Worm (Caenorhabditis elegans) whole organism, dauer: ENCODE results near the gene R05G9.3.

Experiments used
- unc-62 ChIP-seq: sonication (generic microtip); optimal IDR thresholded peaks from 2 replicates; lab custom pipeline; 2017; ENCODE audit warnings: missing biosample characterization, missing genetic modification reagents, missing genetic modification characterization

Gene R05G9.3

DNA sequence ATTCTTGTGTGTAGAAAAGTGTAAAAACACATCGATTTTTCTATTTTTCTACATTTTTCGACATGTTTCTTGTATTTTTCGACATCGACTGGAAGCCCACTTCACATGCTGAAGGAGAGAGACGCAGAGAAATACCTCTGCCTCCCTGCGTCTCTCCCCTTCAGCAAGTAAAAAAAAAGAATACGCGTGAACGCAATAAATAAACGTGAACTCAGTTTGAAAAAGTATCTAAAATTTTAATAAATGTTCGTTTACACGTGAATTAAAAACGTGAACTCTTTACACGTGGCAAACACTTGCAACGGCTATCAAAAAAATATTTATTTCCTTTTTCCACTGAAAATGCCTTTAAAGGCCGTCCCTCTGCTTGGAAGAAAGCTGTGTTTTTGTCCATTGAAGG is 1.5 kb upstream of the R05G9.3 start, which contains the start of gene R05G9.1:
Gene R05G9.1, plus strand, starts transcription at position 343 of the 400 bp plus-strand sequence.
- no peak for TF ChIP-seq unc-62 (GFP tag; lab: Kevin White, UChicago)

DNA sequence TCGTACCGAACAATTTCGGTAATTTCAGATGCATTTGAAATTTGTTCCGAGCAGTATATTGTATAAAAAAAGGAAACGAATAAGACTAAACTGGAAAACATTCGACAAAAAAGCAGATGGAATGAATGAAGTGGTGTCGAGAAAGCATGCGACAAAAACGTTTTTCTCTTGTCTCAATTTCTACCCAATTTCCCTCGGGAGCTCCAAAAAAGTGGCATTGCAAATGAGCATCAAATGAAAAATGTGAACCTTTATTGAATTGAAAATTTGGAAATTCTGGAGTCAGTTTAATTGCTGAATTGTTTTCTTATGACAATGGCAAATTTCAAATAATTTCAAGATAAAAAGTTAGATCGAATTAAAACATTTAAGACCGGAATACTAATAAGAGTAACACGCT is 1.2 kb downstream of the R05G9.3 start, which contains the start of gene R05G9.5:
Gene R05G9.5, minus strand, starts transcription at position 101 of the 400 bp plus-strand sequence.
- TF ChIP-seq unc-62 (GFP tag; lab: Kevin White, UChicago), result no peak

DNA sequence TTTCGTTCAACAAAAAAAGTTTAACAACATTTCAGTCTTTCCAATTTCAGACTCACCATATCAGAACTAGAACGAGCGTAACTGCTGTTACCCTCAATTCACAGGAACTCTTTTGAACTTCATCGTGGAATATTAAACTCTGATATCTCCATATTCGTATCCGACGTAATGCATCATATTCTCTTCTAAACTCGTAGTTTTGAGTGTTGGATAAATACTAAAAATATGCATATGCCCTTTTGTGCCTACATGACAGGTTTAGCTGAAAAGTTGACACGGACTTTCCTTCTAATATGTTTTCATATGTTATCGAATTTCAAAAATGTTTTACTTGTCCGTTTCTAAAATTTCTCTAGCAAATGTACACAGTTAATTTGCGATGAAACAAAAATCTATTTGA is 2.3 kb downstream of the R05G9.3 start, which contains the start of gene twk-49:
Gene twk-49, minus strand, starts transcription at position 101 of the 400 bp plus-strand sequence.
- no peak for TF ChIP-seq unc-62 (GFP tag; lab: Kevin White, UChicago)

DNA sequence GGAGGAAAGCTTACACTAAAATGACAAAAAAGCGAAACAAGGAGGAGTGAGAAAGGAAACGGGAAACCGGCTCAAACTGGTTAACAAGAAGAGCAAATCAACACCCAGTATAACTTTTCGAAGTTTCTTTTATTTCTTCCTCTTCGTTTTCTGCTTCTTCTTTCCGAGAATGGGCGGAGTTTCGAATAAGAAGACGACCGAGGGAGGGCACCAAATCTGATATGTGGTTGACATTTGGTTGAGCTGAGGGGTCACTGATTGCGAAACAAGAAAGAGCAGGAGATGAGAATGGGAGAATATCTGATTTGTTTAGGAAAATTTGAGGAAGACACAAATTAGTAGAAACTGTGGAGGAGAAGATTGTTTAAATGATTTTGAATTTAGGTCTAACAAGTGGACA is 2.7 kb downstream of the R05G9.3 start:
- no peak for TF ChIP-seq unc-62 (GFP tag; lab: Kevin White, UChicago)

DNA sequence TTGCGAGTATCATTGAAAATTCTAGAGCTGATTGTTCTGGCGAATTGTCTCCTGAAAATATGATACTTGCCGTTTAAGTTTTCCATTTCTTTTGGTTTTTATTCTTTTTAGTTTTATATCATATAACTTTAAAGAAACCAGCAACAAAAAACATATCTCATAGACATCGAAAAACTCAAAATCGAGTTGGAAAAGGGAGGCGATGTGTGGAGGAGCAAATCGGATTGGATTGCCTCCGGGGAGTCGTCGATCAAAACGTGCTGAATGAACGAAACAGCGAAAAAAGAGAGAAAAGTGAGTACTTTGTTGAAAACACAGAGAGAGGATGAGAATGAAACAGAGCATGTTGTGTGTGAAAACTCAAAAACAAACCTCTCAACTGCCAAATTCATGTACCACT is 4.2 kb downstream of the R05G9.3 start:
- TF ChIP-seq unc-62 (GFP tag; lab: Kevin White, UChicago), result no peak

DNA sequence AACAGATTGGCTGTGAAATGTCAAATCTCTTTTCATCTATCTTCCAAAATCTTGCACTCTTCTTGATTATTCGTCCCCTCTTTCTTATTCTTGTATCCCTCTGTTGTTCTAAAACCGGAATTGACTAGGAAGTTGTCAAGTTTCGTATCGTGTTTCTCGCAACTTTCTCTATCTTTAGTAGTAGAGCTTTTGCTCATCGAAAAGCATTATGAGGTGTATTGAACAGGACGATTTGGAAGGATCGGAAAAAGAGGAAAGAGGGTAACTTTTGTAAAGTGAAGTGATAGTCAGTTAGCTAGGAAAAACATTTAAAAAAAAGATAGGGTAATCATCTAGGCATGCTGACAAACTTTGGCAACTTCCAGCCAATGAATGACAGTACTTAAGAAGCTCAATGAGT is 4.8 kb downstream of the R05G9.3 start:
- TF ChIP-seq unc-62 (GFP tag; lab: Kevin White, UChicago), result no peak

DNA sequence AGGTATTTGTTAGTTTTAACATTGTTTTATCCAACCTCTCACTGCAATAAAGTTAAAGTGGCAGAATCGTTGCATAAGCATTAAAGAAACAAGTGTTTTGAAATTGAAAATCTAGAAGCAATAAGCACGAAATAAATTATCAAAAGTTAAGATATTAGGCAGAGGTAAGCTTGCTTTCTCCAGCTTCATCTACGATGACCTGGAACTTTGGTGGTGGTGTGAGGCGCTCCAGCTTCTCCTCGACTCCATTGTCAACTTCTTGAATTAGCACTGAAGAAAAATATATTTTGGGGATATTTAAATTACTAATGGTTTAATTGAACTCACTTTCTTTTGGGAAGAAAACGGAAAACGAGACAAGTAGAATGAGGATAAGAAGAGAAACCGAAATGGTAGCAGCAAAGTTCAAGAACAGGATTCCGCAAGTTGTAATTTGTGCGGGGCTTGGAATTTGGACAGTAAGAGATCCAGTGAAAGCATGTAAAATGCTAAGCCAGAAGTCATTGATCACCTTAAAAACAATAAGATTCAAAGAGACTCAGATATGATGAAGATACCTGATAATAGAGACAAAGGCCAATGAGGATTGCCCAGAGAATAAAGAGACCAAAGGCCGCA is 7.5 kb downstream of the R05G9.3 start:
- TF ChIP-seq unc-62 (GFP tag; lab: Kevin White, UChicago), result no peak

DNA sequence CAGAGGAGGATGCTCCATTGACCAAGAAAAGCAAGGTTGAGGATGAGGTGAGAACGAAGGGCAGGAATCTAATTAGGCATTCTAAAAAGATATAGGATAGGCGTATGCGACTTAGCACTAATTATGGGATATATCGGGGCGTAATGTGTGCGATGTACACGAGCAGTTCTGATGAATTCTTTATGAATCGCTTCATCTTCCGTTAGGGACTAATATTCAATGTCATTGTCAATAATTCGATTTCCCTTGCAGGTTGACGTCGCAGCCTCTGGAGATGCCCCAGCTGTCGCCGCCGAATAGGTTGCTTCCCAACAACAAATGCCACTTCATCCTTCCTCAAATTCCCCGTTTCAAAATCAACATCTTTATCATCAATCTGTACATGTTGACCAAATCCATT is 8.2 kb downstream of the R05G9.3 start:
- TF ChIP-seq unc-62 (GFP tag; lab: Kevin White, UChicago), result no peak

DNA sequence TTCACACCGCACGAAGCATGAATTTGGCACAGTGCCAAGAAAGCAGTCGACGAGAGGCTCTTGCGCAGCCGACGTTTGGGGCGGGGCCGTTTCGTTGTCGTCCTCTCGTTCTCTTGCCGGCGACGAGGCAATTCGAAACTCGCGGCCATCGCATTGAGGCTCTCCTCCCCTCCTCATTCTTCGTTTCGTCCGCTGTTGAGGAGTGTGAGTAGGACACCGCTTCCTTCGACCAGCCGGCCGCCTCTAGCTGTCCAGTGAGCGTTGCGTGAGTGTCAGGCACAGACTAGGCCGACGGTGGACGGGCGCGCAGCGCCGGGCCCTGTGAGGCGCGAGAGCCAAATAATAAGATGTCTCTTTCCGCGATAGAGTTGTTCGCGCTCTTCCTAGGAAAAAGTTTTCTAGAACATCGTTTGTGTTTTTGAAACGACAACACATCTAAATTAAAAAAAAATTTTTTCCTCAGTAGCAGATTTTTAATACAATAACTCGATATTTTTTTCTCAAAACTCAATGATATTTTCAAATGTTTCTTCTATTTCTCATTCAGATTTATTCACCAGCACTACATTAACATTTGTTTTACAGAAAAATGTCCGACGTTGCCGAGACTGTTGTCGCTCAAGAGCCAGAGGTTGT is 9.4 kb downstream of the R05G9.3 start, which contains the start of the genes T28D9.11 and T28D9.1:
Gene T28D9.11, minus strand, starts transcription at position 177 of the 636 bp plus-strand sequence.
Gene T28D9.1, plus strand, starts transcription at position 586 of the 636 bp plus-strand sequence.
- TF ChIP-seq unc-62 (GFP tag; lab: Kevin White, UChicago), result no peak

DNA sequence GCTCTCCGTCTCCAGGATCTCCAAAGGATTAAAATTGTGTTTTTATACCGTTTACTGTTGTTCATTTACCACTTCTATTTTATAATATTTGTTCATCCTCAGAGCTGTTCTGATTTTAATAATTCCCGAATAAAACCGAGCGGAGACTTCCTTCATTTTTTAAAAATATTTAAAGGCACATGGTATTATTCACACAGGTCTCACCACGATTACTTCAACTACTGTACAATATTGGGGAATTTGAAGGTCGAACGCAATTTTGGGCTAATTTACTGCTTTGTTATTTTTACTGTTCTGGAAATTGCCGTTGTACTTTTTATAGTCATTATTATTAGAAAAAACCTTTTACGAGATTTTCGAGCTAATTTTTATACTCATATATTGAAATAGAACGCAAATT is 10.1 kb downstream of the R05G9.3 start:
- no peak for TF ChIP-seq unc-62 (GFP tag; lab: Kevin White, UChicago)

DNA sequence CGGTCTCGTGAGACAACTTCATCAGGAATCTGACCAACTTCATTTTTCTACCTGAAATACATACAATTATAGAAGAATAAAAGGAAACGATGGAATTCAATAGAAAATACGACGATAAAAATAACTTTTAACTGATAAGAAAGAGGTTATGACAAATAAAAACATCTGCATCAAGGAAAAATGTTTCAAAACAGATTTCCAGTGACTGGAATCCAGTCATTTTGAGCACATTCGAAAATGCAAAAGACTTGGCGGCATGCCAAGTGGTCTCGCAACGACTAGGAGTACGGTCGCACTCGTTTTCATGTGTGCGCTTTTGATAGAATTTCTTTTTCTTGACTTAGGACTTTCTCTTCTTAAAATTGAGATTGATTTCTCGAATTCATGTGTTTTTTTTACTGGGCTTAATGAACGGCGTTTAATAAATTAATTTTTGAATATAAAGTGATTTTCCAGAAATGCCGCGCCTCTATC is 11.6 kb downstream of the R05G9.3 start, which contains the start of the genes snr-3 and rsp-5:
Gene snr-3, minus strand, starts transcription at position 51 of the 474 bp plus-strand sequence.
Gene rsp-5, plus strand, starts transcription at position 455 of the 474 bp plus-strand sequence.
- no peak for TF ChIP-seq unc-62 (GFP tag; lab: Kevin White, UChicago)

DNA sequence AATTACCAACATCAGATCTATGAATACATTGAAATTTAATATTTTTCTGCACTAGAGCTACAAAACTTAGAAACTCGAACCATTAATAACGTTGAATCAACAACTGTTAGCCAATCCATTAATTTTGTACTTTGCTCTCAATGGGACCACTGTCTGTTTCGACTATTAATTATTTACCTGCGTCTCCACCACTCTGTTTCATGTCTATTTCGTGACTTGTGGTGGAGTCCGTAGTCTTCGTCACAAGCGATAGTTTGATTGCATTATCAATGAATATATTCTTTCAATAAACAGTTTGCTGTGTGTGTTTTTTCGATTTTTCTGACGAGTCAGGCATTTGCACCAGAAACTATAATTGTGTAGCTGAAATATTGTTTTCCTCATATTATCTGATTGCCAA is 15.0 kb downstream of the R05G9.3 start:
- no peak for TF ChIP-seq unc-62 (GFP tag; lab: Kevin White, UChicago)

DNA sequence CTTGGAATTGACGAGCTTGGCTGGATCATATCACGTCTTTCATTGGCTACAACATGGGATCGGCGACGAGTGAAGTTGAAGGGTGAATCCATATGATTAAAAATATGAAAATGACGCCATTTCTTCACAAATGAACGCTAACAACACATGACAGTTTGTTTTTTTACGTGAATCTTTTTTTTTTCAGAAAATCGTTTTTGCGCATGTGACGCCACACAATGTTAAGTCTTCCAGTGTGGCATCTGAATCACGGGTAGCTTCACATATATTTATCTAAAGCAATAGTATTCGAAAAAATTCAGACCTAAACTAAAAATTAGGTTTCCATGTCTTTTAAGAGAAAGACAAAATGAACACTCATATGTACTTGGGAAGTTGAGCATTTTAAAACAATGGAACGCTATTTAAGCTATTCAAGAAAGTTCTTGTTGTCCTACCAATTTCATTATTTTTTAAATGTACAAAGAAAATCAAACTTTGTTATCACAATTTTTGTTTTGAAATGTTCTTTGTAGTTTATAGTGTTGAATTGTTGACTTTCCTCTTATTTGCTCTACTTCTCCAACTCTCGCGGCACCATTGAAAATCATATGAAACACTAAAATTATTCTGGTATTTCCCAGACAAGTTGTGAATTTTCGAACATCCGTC is 16.3 kb downstream of the R05G9.3 start, which contains the start of the genes lido-16 and plpp-1.2:
Gene lido-16, minus strand, starts transcription at position 101 of the 651 bp plus-strand sequence.
Gene plpp-1.2, plus strand, starts transcription at position 601 of the 651 bp plus-strand sequence.
- no peak for TF ChIP-seq unc-62 (GFP tag; lab: Kevin White, UChicago)

DNA sequence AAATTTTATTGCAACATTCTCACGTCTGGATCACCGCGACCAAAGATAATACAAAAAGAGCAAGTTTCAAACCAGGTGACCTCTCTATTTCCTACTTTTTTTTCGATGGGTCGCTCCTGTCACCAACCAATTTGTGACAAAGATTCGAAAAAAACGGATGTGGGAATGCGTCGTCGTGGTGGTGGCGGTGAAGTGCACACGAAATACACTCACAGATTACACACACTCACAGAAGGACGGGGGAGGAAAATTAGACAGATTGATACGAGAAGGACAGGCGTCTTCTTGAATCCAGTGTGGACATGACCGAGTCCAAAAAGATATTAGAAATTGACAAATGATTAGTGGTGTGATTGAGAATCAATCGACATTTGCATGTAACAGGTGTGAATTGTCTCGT is 18.6 kb downstream of the R05G9.3 start:
- TF ChIP-seq unc-62 (GFP tag; lab: Kevin White, UChicago), result no peak

DNA sequence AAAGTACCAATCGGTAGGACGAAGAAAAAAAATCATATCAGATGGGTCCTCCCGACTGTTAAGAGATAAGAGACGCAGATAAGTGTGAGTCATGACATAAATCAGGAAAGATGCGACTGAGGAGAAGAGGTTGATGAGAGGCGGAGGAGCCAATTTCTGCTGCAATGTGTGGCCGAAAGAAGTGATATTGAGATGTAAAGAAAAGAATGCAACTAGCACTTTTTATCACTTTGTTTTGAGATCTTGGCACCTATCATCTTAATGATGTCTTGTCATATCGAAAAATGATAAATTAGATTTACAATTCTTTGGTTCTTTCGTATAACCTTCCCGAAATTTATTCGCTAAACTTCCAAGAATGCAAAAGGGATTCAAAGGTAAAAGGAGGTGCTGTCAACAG is 19.2 kb downstream of the R05G9.3 start, which contains the start of gene del-10:
Gene del-10, minus strand, starts transcription at position 24 of the 400 bp plus-strand sequence.
- no peak for TF ChIP-seq unc-62 (GFP tag; lab: Kevin White, UChicago)

DNA sequence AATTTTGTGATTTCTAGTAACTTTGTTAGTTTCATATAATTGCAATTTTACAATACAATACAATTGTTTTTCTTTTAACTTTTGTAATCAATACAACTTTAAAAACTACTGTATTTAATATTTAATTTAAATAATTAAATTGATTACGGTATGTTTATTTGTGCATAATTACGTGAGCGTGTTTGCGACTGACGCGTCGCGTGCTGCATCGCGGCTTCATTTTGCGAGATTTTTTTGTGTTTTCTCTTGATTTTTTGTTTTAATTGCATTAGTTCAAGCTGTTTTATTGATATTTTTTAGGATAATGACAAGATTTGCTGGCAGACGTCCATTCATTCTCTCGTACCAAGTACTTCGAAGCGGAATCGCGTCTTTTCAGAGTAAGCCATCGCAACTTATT is 24.7 kb downstream of the R05G9.3 start, which contains the start of gene T28D9.4:
Gene T28D9.4, plus strand, starts transcription at position 301 of the 400 bp plus-strand sequence.
- no peak for TF ChIP-seq unc-62 (GFP tag; lab: Kevin White, UChicago)
